Fruit fly (Drosophila melanogaster): Measurements from ENCODE around the gene Gbeta5.

The Gbeta5 gene

dm6 chrX:8157294-8157693, 5.2 kb upstream of the Gbeta5 start, which contains the start of the genes Traf6 and GIIIspla2 (continued):
- TF ChIP-seq sqz (GFP tag; optimal IDR thresholded peaks at IDR 0.05): no peak
- peak; percentile 43 for TF ChIP-seq CG8944 (GFP tag; optimal IDR thresholded peaks at IDR 0.05)
- peak; percentile 29; the same call in 1 of the 2 replicates for TF ChIP-seq Poxn (GFP tag; IDR thresholded peaks at IDR 0.05)
- no peak for TF ChIP-seq Hr78 (GFP tag; optimal IDR thresholded peaks at IDR 0.05)
- TF ChIP-seq tx (GFP tag; optimal IDR thresholded peaks at IDR 0.05): peak; percentile 38
- no peak for TF ChIP-seq ac (GFP tag; optimal IDR thresholded peaks at IDR 0.05)
- no peak for TF ChIP-seq scrt (GFP tag; optimal IDR thresholded peaks at IDR 0.05)
- peak; percentile 74 for TF ChIP-seq CG3281 (GFP tag; optimal IDR thresholded peaks at IDR 0.05)
- TF ChIP-seq zfh2 (GFP tag; optimal IDR thresholded peaks at IDR 0.05): peak; percentile 73
- TF ChIP-seq oc (tag; optimal IDR thresholded peaks at IDR 0.05): no peak
- peak; percentile 95 for TF ChIP-seq sens (GFP tag)
- TF ChIP-seq Chrac-16 (GFP tag; optimal IDR thresholded peaks at IDR 0.05): peak; percentile 60
- TF ChIP-seq Ets97D (GFP tag; optimal IDR thresholded peaks at IDR 0.05): peak; percentile 61
- peak; percentile 64 for TF ChIP-seq pum (GFP tag; optimal IDR thresholded peaks at IDR 0.05)
- peak; percentile 57 for TF ChIP-seq CG4617 (GFP tag; optimal IDR thresholded peaks at IDR 0.05; ENCODE audit: borderline replicate concordance)
- no peak for TF ChIP-seq HmgD (GFP tag; optimal IDR thresholded peaks at IDR 0.05)
- no peak; the same call in 1 of the 2 replicates for TF ChIP-seq CG31441 (GFP tag; IDR thresholded peaks at IDR 0.05)
- no peak for TF ChIP-seq aop (GFP tag; IDR thresholded peaks at IDR 0.05)
- peak; percentile 62 for TF ChIP-seq CG9727 (GFP tag; optimal IDR thresholded peaks at IDR 0.05)
- no peak for TF ChIP-seq Oaz (GFP tag; IDR thresholded peaks at IDR 0.05)
- peak; percentile 60 for TF ChIP-seq zen (tag; optimal IDR thresholded peaks at IDR 0.05)
- TF ChIP-seq CG2199 (GFP tag; IDR thresholded peaks at IDR 0.05): peak; percentile 68; the same call in 1 of the 3 replicates
- TF ChIP-seq D19B (GFP tag; optimal IDR thresholded peaks at IDR 0.05): peak; percentile 65
- peak; percentile 72 for TF ChIP-seq CG14050 (GFP tag; IDR thresholded peaks at IDR 0.05)
- peak; percentile 59 for TF ChIP-seq CG13287 (GFP tag; IDR thresholded peaks at IDR 0.05; ENCODE audit: partially characterized antibody)
- TF ChIP-seq dmrt99B (tag; optimal IDR thresholded peaks at IDR 0.05): no peak
- peak; percentile 43 for TF ChIP-seq CG6254 (GFP tag; optimal IDR thresholded peaks at IDR 0.05)
- peak; percentile 11 for TF ChIP-seq CG8281 (tag; optimal IDR thresholded peaks at IDR 0.05)
- TF ChIP-seq sima (GFP tag; optimal IDR thresholded peaks at IDR 0.05): no peak
- TF ChIP-seq CG3407 (GFP tag; optimal IDR thresholded peaks at IDR 0.05): peak; percentile 48
- TF ChIP-seq CG9609 (GFP tag; optimal IDR thresholded peaks at IDR 0.05): peak; percentile 59
- TF ChIP-seq ssp (GFP tag; IDR thresholded peaks at IDR 0.05): peak; percentile 90
- peak; percentile 75 for TF ChIP-seq H15 (GFP tag; IDR thresholded peaks at IDR 0.05)
- TF ChIP-seq CkIIα-i1 (GFP tag; IDR thresholded peaks at IDR 0.05): no peak
- no peak for TF ChIP-seq sc (optimal IDR thresholded peaks at IDR 0.05)
- TF ChIP-seq sc (GFP tag; optimal IDR thresholded peaks at IDR 0.05): no peak
- no peak for TF ChIP-seq CG7745 (tag; optimal IDR thresholded peaks at IDR 0.05)
- peak; percentile 78 for TF ChIP-seq CG10543 (GFP tag; optimal IDR thresholded peaks at IDR 0.05)
- TF ChIP-seq CG18011 (GFP tag; optimal IDR thresholded peaks at IDR 0.05): peak; percentile 67
- TF ChIP-seq CG1024 (GFP tag; IDR thresholded peaks at IDR 0.05): peak; percentile 27; the same call in 1 of the 2 replicates
- no peak for TF ChIP-seq Eip74EF (GFP tag; optimal IDR thresholded peaks at IDR 0.05)
- peak; percentile 81 for TF ChIP-seq E2f1 (GFP tag; IDR thresholded peaks at IDR 0.05)
- no peak for TF ChIP-seq C15 (GFP tag; IDR thresholded peaks at IDR 0.05)
- peak; percentile 84 for TF ChIP-seq CG32767 (GFP tag; IDR thresholded peaks at IDR 0.05)
- peak; percentile 90 for TF ChIP-seq CG17802 (tag; optimal IDR thresholded peaks at IDR 0.05)
- TF ChIP-seq z (GFP tag; IDR thresholded peaks at IDR 0.05): no peak
- TF ChIP-seq odd (GFP tag; optimal IDR thresholded peaks at IDR 0.05): no peak
- peak; percentile 81 for TF ChIP-seq CG17361 (GFP tag; IDR thresholded peaks at IDR 0.05)
- TF ChIP-seq CG14014 (GFP tag; IDR thresholded peaks at IDR 0.05): peak; percentile 73
- TF ChIP-seq CG12769 (tag; optimal IDR thresholded peaks at IDR 0.05): no peak
- TF ChIP-seq CG2712 (tag; optimal IDR thresholded peaks at IDR 0.05): peak; percentile 82

All from whole organism, embryonic.